Fruit fly (Drosophila melanogaster): ENCODE data around the gene CAH2.

The CAH2 gene

DNA sequence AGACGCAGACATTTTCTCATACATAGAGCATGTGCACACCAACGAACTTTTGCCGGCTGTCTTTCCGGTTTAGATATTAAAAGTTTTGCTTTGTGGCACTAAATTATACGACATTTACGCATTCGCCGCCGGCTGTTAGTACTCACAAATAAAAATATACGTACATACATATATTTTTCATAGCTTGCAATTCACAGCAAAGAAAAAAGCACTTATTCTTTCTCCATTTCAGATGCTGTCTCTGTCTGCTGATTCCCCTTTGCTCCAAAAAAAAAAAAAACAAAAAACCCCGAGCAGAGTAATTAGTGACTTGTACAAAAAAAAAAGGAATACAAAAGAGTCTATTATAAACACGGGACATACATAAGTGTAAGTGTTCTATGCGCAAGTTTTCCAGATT lies at the start of gene CAH2:
Gene CAH2, plus strand, starts transcription at position 301 of the 400 bp plus-strand sequence.
- TF ChIP-seq CG17801 (GFP tag; optimal IDR thresholded peaks at IDR 0.05; ENCODE audit: partially characterized antibody): no peak

DNA sequence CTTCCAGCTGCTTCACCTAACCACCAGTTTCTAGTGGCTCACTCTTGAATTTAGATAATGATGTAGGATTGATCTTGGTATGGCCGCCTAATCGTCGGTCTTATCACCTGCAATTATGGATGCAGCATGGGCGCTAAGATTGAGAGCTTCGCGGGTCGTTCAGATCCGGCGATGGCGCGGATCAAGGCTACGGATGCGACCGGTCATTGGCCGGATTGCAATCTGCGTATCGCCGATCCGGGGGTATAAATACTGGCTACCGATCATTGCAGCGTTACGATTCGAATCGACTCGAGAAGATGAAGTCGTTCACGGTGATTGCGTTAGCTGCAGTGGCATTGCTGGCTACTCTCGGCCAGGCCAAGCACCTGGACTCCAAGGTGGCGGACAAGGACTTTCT lies 48.3 kb upstream of the CAH2 start, which contains the start of gene Lsp2:
Gene Lsp2, plus strand, starts transcription at position 283 of the 400 bp plus-strand sequence.
- no peak for TF ChIP-seq CG17801 (GFP tag; optimal IDR thresholded peaks at IDR 0.05; ENCODE audit: partially characterized antibody)

DNA sequence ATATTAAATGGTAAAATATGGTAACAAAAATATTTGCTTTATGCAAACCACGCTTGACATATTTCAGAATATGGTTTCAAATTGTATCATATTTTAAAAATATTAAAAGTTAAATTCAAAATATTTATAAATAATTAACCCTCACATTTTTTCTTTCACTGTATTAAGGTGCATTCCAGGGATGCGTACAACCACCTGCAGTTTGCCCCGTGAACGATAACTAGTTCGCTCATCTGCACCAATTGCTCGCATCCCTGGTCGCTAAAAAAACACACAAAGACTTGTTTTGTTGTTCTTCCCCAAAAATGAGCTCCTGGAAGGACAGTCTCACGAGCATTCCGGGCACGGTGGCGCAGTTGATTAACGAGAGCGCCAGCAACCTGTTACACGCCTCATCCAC lies 45.5 kb upstream of the CAH2 start, which contains the start of gene DEF8:
Gene DEF8, plus strand, starts transcription at position 229 of the 400 bp plus-strand sequence.
- peak; percentile 86 for TF ChIP-seq CG17801 (GFP tag; optimal IDR thresholded peaks at IDR 0.05; ENCODE audit: partially characterized antibody)

DNA sequence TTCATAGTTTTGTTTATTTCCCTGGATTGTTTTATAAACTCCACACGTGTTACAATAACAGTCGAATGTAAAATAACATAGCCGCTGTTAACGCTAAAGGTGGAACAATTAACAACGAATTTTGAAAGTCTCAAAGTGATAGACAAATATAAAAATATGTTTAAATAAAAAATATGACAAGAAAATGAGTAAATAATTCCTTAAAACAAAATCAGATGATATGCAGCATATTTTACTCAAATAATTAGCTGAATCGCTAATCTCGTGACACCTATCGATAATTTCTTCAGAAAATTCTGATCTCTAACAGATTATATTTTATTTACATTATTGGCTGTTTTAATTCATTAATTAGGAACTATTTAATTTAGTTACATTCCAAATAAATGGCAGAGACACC lies 40.8 kb upstream of the CAH2 start, which contains the start of the genes CG5645 and Atg12:
Gene CG5645, minus strand, starts transcription at position 77 of the 400 bp plus-strand sequence.
Gene Atg12, plus strand, starts transcription at position 338 of the 400 bp plus-strand sequence.
- TF ChIP-seq CG17801 (GFP tag; optimal IDR thresholded peaks at IDR 0.05; ENCODE audit: partially characterized antibody): peak; percentile 79

DNA sequence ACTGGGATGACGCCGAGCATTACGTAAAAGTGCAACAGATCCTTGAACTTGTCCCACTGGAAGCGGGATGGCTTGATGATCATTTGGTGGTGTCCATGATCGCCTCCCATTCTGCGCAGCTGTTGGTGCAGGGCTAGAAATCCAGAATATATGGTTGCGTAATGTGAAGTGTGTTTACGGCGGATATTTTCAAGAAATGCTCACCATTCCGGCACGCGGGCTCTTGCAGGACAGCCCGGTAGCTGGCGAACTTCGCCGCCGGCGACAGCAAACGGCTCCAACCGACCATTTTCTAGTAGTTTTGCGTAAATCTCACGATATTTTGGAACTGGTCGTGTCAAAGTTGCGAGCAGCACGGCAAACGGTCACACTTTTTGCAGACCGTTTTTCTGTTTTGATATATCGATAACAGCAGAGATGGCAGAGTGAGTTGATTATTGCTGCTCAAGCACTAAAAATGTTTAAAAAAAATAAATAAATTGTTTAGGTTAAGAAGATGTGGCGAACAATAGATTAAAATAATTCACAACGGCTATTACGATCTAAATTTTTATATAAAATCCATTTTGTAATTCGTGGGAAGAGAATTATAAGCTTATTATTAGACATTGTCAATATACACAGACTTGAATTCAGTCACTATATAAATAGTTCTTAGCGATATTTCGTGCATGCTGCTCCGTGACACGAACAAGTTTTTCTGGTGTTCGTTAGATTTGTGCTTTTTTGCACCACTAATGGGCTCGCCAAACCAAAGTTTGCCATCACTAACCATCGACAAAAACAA lies 39.1 kb upstream of the CAH2 start, which contains the start of the genes ND-SGDH and RhoGAP68F:
Gene ND-SGDH, minus strand, starts transcription at position 472 of the 787 bp plus-strand sequence.
Gene RhoGAP68F, plus strand, starts transcription at position 756 of the 787 bp plus-strand sequence.
- peak; percentile 62 for TF ChIP-seq CG17801 (GFP tag; optimal IDR thresholded peaks at IDR 0.05; ENCODE audit: partially characterized antibody)

DNA sequence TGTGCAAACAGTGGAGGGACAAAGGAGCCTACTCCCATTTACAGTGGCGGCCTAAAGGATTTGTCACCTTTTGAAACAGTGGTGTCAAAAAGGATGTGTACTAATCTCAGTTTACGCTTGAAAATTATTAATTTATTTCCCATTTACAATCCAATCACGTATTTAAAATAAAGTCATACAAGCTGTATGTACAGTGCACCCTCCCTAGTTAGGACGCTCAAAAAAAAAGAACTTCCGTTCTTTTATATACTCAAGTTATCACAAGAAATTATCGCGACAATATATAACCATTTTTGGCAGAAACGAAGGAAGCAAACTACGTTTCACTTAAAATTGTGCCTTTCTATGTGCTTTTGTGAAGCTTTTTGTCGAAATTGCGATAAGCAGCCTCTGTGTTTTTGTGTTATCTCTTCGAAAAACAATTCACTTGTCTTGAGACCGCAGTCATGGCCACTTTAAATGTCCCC lies 38.1 kb upstream of the CAH2 start:
- peak; percentile 25 for TF ChIP-seq CG17801 (GFP tag; optimal IDR thresholded peaks at IDR 0.05; ENCODE audit: partially characterized antibody)

DNA sequence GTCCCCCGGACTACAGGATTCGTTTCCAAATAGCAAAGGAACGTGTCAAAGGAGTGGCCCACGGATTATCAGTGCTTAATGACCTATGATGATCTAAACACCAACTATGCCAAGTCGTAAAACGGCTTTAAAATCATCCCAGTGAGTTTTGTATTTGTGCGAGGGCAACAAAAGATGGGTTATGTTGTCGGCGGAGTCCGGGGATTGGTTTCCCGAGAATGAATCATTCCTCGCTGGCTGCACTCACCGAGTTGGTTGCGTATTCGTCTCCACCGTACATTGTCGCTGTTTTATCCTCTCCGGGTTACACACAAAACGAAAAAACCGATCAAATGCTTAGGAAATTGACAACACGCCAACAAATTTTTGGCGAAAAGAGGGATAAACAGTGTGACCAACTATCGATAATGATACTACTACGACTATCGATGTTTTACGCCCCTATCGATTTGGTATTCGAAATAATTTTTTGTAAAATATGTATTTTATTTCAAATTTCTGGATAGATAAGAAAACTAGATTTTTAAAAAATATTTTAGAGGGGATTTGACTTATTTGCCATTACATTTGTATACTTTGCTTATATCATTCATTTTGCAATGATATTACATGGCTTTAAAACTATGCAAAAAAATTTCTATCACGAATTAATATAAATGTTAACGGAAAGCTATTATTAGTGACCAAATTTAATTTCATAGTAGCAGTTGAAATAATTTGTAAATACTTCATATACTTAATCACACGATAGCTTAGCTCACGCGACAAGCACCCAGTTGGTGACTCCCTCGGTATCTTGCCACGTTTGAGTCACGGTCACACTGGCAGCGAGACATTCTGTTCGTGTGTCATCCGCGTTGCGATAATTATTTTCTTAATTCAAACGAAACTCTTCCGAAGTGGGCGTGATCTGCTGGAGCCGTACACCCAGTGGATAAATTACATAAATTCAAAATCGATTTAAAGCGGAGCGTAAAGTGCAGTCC lies 31.4 kb upstream of the CAH2 start, which contains the start of the genes eIF3l and Nrx-IV:
Gene eIF3l, minus strand, starts transcription at position 389 of the 986 bp plus-strand sequence.
Gene Nrx-IV, plus strand, starts transcription at position 811 of the 986 bp plus-strand sequence.
- TF ChIP-seq CG17801 (GFP tag; optimal IDR thresholded peaks at IDR 0.05; ENCODE audit: partially characterized antibody): no peak

DNA sequence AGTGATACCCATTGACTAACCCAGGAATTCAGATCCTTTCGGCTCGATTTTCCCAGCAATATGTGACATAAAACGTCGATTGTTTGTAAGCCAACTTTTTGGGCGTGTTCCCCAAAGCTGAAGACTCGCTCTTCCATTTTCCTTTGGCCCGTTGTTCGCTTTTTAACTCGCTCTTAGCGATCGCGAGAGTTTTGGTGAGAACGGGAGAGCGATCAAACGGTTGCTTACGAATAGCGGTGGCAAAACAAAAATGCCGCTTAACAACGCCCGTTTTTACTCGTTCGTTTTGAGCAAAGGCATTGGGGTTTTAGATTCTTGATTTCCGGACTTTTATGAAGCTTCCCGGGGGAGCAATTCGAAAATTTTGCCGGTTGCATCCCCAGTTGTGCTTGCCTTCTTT lies 30.4 kb upstream of the CAH2 start:
- no peak for TF ChIP-seq CG17801 (GFP tag; optimal IDR thresholded peaks at IDR 0.05; ENCODE audit: partially characterized antibody)

DNA sequence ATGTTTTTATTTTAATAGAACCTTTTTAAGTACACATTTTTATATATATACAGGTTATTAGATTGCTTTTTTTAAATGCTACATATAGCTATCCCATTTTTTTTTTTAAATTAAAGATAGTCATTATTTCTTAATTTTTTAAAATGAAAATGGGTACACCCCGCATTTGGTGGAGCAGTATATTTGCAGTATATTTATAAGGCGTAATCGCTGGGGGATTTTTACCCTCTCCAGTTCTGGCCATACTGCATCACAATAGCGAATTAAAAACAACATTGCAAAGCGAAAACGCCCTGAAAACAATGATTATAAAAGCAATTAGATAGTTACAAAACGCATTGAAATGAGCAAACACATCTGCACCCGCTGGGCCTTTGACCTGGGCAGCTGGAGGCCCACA lies 28.4 kb upstream of the CAH2 start, which contains the start of gene CG32099:
Gene CG32099, plus strand, starts transcription at position 250 of the 400 bp plus-strand sequence.
- TF ChIP-seq CG17801 (GFP tag; optimal IDR thresholded peaks at IDR 0.05; ENCODE audit: partially characterized antibody): no peak

DNA sequence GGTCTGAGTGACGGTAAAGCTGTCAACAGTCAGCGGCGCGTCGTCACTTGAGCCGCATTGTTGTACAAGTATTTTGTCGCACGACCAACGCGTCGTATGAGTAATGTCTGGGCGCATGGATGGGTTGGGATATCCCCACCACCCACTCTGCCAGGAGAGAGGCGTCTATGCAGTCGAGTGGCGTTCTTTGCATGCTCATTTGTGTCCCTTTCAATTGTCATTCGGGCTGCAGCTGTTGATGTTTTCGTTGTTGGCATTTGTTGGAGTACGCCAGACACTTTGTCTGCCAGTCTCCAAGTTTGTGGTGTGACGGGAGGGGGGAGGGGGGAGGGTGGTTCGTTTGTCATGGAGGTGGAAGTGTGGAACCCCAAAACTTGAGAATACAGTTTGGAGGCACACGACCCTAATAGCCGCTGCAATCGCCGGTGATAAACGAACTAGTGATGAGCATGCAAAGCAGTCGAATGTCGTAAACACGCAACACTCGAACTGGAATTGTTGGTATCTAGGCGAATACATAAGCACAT lies 15.2 kb upstream of the CAH2 start:
- TF ChIP-seq CG17801 (GFP tag; optimal IDR thresholded peaks at IDR 0.05; ENCODE audit: partially characterized antibody): no peak

DNA sequence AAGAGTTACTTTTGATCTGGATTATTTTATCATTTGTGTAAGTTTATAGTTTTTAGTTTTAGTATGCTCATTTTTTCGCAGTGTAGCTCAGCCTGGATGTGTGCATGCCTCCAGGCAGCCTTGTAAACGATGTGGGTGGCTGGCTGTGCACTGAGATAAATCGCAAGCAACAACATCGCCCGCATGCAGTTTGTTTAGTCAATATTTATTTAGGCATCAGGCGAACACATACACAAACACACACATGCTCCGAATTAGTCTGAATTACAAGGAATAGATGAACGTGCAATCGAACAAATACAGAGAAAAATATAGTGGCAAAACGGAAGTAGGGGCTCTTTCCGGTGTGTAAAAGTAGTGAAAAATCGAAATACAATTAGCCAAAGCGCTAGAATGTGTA lies 14.3 kb upstream of the CAH2 start:
- TF ChIP-seq CG17801 (GFP tag; optimal IDR thresholded peaks at IDR 0.05; ENCODE audit: partially characterized antibody): no peak

DNA sequence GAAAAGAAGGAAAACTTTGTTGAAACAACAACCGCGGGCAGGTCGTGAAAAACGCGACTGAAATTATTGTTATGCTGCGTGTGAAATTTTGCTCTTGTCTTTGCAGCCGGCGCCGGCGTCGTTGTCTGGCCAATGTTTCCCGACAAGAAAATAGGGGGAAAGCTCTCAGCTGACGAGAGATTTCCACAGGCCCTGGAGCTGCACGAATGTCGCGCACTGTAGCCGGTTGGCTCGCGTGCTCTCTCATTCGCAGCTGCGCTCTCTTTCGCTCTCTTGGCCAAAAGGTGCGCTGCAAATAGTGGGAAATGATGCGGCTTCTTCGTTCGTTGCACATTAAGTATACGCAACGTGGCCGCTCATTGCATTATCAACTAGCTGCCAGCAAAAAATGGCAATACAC lies 13.7 kb upstream of the CAH2 start, which contains the start of gene CG9760:
Gene CG9760, minus strand, starts transcription at position 43 of the 400 bp plus-strand sequence.
- no peak for TF ChIP-seq CG17801 (GFP tag; optimal IDR thresholded peaks at IDR 0.05; ENCODE audit: partially characterized antibody)

DNA sequence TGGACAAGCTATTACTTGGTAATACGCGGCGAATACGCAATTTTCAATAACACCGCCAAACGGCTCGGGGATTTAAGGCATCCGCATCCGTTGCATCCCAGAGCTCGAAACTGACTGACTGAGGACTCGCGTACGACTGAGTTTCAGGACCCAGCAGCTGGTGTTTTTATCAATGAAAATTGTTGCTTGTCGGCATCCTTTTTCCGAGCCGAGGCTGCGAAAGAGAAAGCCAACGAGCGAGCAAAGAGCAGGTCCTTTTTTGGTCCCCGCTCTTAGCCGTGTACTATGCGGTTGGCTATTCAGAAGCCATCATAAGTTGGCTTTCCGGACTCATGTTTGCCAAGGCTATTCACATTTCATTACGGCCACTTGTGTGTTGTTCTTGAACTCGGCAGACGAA lies 2.0 kb upstream of the CAH2 start, which contains the start of gene Rh7:
Gene Rh7, minus strand, starts transcription at position 101 of the 400 bp plus-strand sequence.
- TF ChIP-seq CG17801 (GFP tag; optimal IDR thresholded peaks at IDR 0.05; ENCODE audit: partially characterized antibody): no peak

DNA sequence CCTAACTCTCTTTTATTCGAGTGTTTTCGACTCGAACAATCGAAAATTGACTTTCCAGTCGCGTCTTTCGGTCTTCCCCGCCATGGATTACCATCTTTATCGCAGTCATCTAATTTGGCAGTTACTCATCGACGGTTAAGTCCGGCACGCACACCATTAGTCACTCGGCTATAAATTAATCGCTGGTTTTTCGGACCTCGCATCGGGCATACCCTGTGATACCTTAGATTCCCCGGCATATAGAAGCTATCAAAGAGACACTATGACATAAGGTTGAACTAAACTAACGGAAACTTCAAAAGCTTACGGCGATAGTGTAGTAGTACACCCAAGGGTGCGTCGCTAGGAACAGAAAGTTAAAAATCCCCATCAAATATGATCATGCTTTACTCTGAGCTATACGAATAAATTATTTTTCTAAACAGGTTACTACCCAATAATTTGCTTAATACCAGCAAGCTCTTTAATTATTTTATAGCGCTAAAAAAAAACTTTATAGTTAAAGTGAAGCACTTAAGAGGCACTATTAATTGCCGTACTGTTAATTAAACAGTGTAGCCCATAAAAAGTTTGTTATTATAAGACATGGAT lies 1.5 kb downstream of the CAH2 start:
- peak; percentile 16 for TF ChIP-seq CG17801 (GFP tag; optimal IDR thresholded peaks at IDR 0.05; ENCODE audit: partially characterized antibody)
